Fruit fly (Drosophila melanogaster) whole organism, embryonic: ENCODE measurements around the gene mRpS35.

Experiments used
- CG10321 ChIP-seq: fragments of 200-800 bp; sonication (Bioruptor generic); IDR thresholded peaks from 2 replicates; pipeline ENCODE4 v1.3.6; 2022; ENCODE audit warnings: missing biosample characterization, missing genetic modification characterization
- CG13123 ChIP-seq: fragments of 200-800 bp; sonication (Bioruptor generic); optimal IDR thresholded peaks from 2 replicates; lab custom pipeline; 2016; ENCODE audit warnings: missing biosample characterization, missing genetic modification characterization
- CG13296 ChIP-seq: fragments of 200-800 bp; sonication (Bioruptor generic); optimal IDR thresholded peaks from 3 replicates; lab custom pipeline; 2018; ENCODE audit warnings: missing biosample characterization, mild to moderate bottlenecking, missing genetic modification characterization
- CG13775 ChIP-seq: fragments of 200-800 bp; sonication (Bioruptor generic); optimal IDR thresholded peaks from 3 replicates; lab custom pipeline; 2017; ENCODE audit warnings: missing biosample characterization, mild to moderate bottlenecking, missing genetic modification characterization
- CG15514 ChIP-seq: fragments of 200-800 bp; sonication (Bioruptor generic); optimal IDR thresholded peaks from 3 replicates; lab custom pipeline; 2017; ENCODE audit warnings: missing biosample characterization, missing genetic modification characterization, mild to moderate bottlenecking, moderate library complexity, missing genetic modification reagents
- CG16779 ChIP-seq: fragments of 200-800 bp; sonication (Bioruptor generic); IDR thresholded peaks from 2 replicates; pipeline ENCODE4 v1.3.6; 2022; ENCODE audit warnings: missing biosample characterization, missing genetic modification characterization
- CG17612 ChIP-seq: fragments of 200-800 bp; sonication (Bioruptor generic); IDR thresholded peaks from 2 replicates; pipeline ENCODE4 v1.3.6; 2022; ENCODE audit warnings: missing biosample characterization, missing genetic modification characterization
- CG17829 ChIP-seq: fragments of 200-800 bp; optimal IDR thresholded peaks from 2 replicates; lab custom pipeline; 2019; ENCODE audit warnings: missing biosample characterization, mild to moderate bottlenecking, missing genetic modification characterization, moderate library complexity
- CG1792 ChIP-seq: fragments of 200-800 bp; sonication (Bioruptor generic); optimal IDR thresholded peaks from 2 replicates; lab custom pipeline; 2016; ENCODE audit warnings: missing biosample characterization, missing genetic modification characterization
- CG18476 ChIP-seq: fragments of 200-800 bp; sonication (Bioruptor generic); optimal IDR thresholded peaks from 2 replicates; lab custom pipeline; 2016; ENCODE audit warnings: missing biosample characterization, mild to moderate bottlenecking, missing genetic modification characterization
- CG18619 ChIP-seq: fragments of 200-800 bp; sonication (Bioruptor generic); optimal IDR thresholded peaks from 3 replicates; lab custom pipeline; 2017; ENCODE audit warnings: missing biosample characterization, mild to moderate bottlenecking, missing genetic modification characterization
- CG31365 ChIP-seq: fragments of 200-800 bp; sonication (Bioruptor generic); optimal IDR thresholded peaks from 2 replicates; lab custom pipeline; 2018; ENCODE audit warnings: missing biosample characterization, mild to moderate bottlenecking, missing genetic modification characterization
- CG32532 ChIP-seq: fragments of 200-800 bp; sonication (Bioruptor generic); IDR thresholded peaks from 2 replicates; pipeline ENCODE4 v1.3.6; 2022; ENCODE audit warnings: missing biosample characterization, missing genetic modification characterization
- CG32767 ChIP-seq: fragments of 200-800 bp; sonication (Bioruptor generic); IDR thresholded peaks from 2 replicates; pipeline ENCODE4 v1.3.6; 2022; ENCODE audit warnings: missing biosample characterization, missing genetic modification characterization
- CG33213 ChIP-seq: fragments of 200-800 bp; sonication (Bioruptor generic); optimal IDR thresholded peaks from 3 replicates; lab custom pipeline; 2016; ENCODE audit warnings: missing biosample characterization, missing genetic modification characterization
- CG34422 ChIP-seq: fragments of 200-800 bp; sonication (Bioruptor generic); IDR thresholded peaks from 3 replicates; pipeline ENCODE4 v1.3.6; 2022; ENCODE audit warnings: missing biosample characterization, missing genetic modification characterization
- CG3847 ChIP-seq: fragments of 200-800 bp; sonication (Bioruptor generic); IDR thresholded peaks from 2 replicates; pipeline ENCODE4 v1.3.6; 2022; ENCODE audit warnings: missing biosample characterization, missing genetic modification characterization
- CG4360 ChIP-seq: fragments of 200-800 bp; sonication (Bioruptor generic); IDR thresholded peaks from 2 replicates; pipeline ENCODE4 v1.3.6; 2022; ENCODE audit warnings: missing biosample characterization, missing genetic modification characterization
- CG8478 ChIP-seq: fragments of >200 bp; optimal IDR thresholded peaks from 2 replicates; lab custom pipeline; 2018
- CG9609 ChIP-seq: fragments of 200-800 bp; sonication (Bioruptor generic); optimal IDR thresholded peaks from 3 replicates; lab custom pipeline; 2016; ENCODE audit warnings: missing biosample characterization, missing genetic modification characterization
- D ChIP-seq, 2 experiments: fragments of 200-800 bp in 1 of 2; fragments of >200 bp in 1 of 2; sonication (Bioruptor generic) in 1 of 2; optimal IDR thresholded peaks; 2 replicates in 1 of 2; 3 replicates in 1 of 2; lab custom pipeline; 2017; ENCODE audit warnings: mild to moderate bottlenecking in 1 of 2, missing biosample characterization in 1 of 2, missing genetic modification characterization in 1 of 2, missing genetic modification reagents in 1 of 2
- HLHmδ ChIP-seq: fragments of 200-800 bp; sonication (Bioruptor generic); optimal IDR thresholded peaks from 2 replicates; lab custom pipeline; 2018; ENCODE audit warnings: missing biosample characterization, mild to moderate bottlenecking, missing genetic modification characterization, moderate library complexity
- Hmx ChIP-seq: fragments of 200-800 bp; sonication (Bioruptor generic); optimal IDR thresholded peaks from 2 replicates; lab custom pipeline; 2016; ENCODE audit warnings: missing biosample characterization, missing genetic modification characterization
- Hr78 ChIP-seq, 2 experiments: fragments of 200-800 bp in 1 of 2; fragments of >200 bp in 1 of 2; sonication (Bioruptor generic) in 1 of 2; optimal IDR thresholded peaks; 2 replicates each; lab custom pipeline; 2017 to 2019; ENCODE audit warnings: missing biosample characterization in 2 of 2, missing genetic modification characterization in 2 of 2, mild to moderate bottlenecking in 1 of 2, moderate library complexity in 1 of 2
- NC2β ChIP-seq: fragments of 200-800 bp; sonication (Bioruptor generic); optimal IDR thresholded peaks from 2 replicates; lab custom pipeline; 2016; ENCODE audit warnings: missing biosample characterization, missing genetic modification characterization
- Opbp ChIP-seq: fragments of 200-800 bp; sonication (Bioruptor generic); IDR thresholded peaks from 3 replicates; pipeline ENCODE4 v1.3.6; 2022; ENCODE audit warnings: missing biosample characterization, missing genetic modification characterization; ENCODE audit not compliant: partially characterized antibody
- Scr ChIP-seq: fragments of 200-800 bp; sonication (Bioruptor generic); IDR thresholded peaks from 2 replicates; pipeline ENCODE4 v1.3.6; 2022; ENCODE audit warnings: missing biosample characterization, missing genetic modification characterization; ENCODE audit not compliant: partially characterized antibody
- Sox100B ChIP-seq: fragments of 200-800 bp; sonication (Bioruptor generic); optimal IDR thresholded peaks from 3 replicates; lab custom pipeline; 2018; ENCODE audit warnings: missing biosample characterization, mild to moderate bottlenecking, missing genetic modification characterization
- Stat92E ChIP-seq, 3 experiments: fragments of >200 bp in 2 of 3; fragments of 200-800 bp in 1 of 3; sonication (Bioruptor generic) in 1 of 3; optimal IDR thresholded peaks; 2 replicates each; lab custom pipeline; 2017 to 2019; ENCODE audit warnings: missing biosample characterization in 3 of 3, missing genetic modification characterization in 3 of 3, mild to moderate bottlenecking in 1 of 3, moderate library complexity in 1 of 3
- Trl ChIP-seq, 3 experiments: fragments of >200 bp in 2 of 3; fragments of 200-800 bp in 1 of 3; sonication (Bioruptor generic) in 1 of 3; optimal IDR thresholded peaks; 2 replicates in 1 of 3; 3 replicates in 2 of 3; lab custom pipeline; 2016 to 2017; ENCODE audit warnings: missing biosample characterization in 1 of 3, missing genetic modification characterization in 1 of 3
- cg ChIP-seq: fragments of 200-800 bp; sonication (Bioruptor generic); optimal IDR thresholded peaks from 3 replicates; lab custom pipeline; 2019; ENCODE audit warnings: missing biosample characterization, mild to moderate bottlenecking, missing genetic modification characterization, moderate library complexity
- chm ChIP-seq: fragments of 200-800 bp; sonication (Bioruptor generic); IDR thresholded peaks from 2 replicates; pipeline ENCODE4 v1.3.6; 2022; ENCODE audit warnings: missing biosample characterization, missing genetic modification characterization
- ems ChIP-seq: fragments of 200-800 bp; sonication (Bioruptor generic); optimal IDR thresholded peaks from 3 replicates; lab custom pipeline; 2016; ENCODE audit warnings: missing biosample characterization, missing genetic modification characterization
- gfzf ChIP-seq: fragments of 200-800 bp; sonication (Bioruptor generic); optimal IDR thresholded peaks from 2 replicates; lab custom pipeline; 2016; ENCODE audit warnings: missing biosample characterization, mild to moderate bottlenecking, missing genetic modification characterization, moderate library complexity
- gt ChIP-seq: fragments of 200-800 bp; sonication (Bioruptor generic); IDR thresholded peaks from 2 replicates; pipeline ENCODE4 v1.3.6; 2022; ENCODE audit warnings: missing biosample characterization, missing genetic modification characterization
- hbn ChIP-seq: fragments of 200-800 bp; sonication (Bioruptor generic); IDR thresholded peaks from 2 replicates; pipeline ENCODE4 v1.3.6; 2022; ENCODE audit warnings: missing biosample characterization, missing genetic modification characterization; ENCODE audit not compliant: partially characterized antibody
- kni ChIP-seq: fragments of 200-800 bp; sonication (Bioruptor generic); optimal IDR thresholded peaks from 3 replicates; lab custom pipeline; 2017; ENCODE audit warnings: mild to moderate bottlenecking, missing biosample characterization, missing genetic modification reagents, missing genetic modification characterization
- pb ChIP-seq: fragments of 200-800 bp; sonication (Bioruptor generic); optimal IDR thresholded peaks from 3 replicates; lab custom pipeline; 2016; ENCODE audit warnings: missing biosample characterization, missing genetic modification characterization
- pfk ChIP-seq: fragments of 200-800 bp; sonication (Bioruptor generic); optimal IDR thresholded peaks from 2 replicates; lab custom pipeline; 2018; ENCODE audit warnings: missing biosample characterization, mild to moderate bottlenecking, missing genetic modification characterization, moderate library complexity
- pros ChIP-seq: fragments of 200-800 bp; sonication (Bioruptor generic); optimal IDR thresholded peaks from 3 replicates; lab custom pipeline; 2019; ENCODE audit warnings: missing biosample characterization, mild to moderate bottlenecking, missing genetic modification characterization, moderate library complexity
- psq ChIP-seq: fragments of 200-800 bp; sonication (Bioruptor generic); optimal IDR thresholded peaks from 2 replicates; lab custom pipeline; 2017; ENCODE audit warnings: missing biosample characterization, missing genetic modification characterization
- sna ChIP-seq: fragments of 200-800 bp; sonication (Bioruptor generic); IDR thresholded peaks from 2 replicates; pipeline ENCODE4 v1.3.6; 2022; ENCODE audit warnings: missing biosample characterization, missing genetic modification characterization; ENCODE audit not compliant: partially characterized antibody
- sqz ChIP-seq: fragments of 200-800 bp; sonication (Bioruptor generic); optimal IDR thresholded peaks from 3 replicates; lab custom pipeline; 2018; ENCODE audit warnings: missing biosample characterization, mild to moderate bottlenecking, missing genetic modification characterization
- sr ChIP-seq: fragments of 200-800 bp; sonication (Bioruptor generic); IDR thresholded peaks from 3 replicates; pipeline ENCODE4 v1.3.6; 2022; ENCODE audit warnings: missing biosample characterization, missing genetic modification characterization
- tx ChIP-seq: fragments of 200-800 bp; sonication (Bioruptor generic); optimal IDR thresholded peaks from 2 replicates; lab custom pipeline; 2016; ENCODE audit warnings: missing biosample characterization, missing genetic modification characterization
- vvl ChIP-seq: fragments of 200-800 bp; sonication (Bioruptor generic); IDR thresholded peaks from 2 replicates; pipeline ENCODE4 v1.3.6; 2022; ENCODE audit warnings: missing biosample characterization, missing genetic modification characterization
- zen2 ChIP-seq: fragments of 200-800 bp; sonication (Bioruptor generic); IDR thresholded peaks from 3 replicates; pipeline ENCODE4 v1.3.6; 2022; ENCODE audit warnings: missing biosample characterization, missing genetic modification characterization; ENCODE audit not compliant: partially characterized antibody

The mRpS35 gene

dm6 chr3L:2822955-2823354 is 42.3 kb downstream of the mRpS35 start (continued):
- TF ChIP-seq zen2 (GFP tag; lab: Robert Waterston, UW) (no peak), CG13775 (GFP tag; lab: Kevin White, UChicago) (no peak), sr (no peak), CG32767 (GFP tag; lab: Robert Waterston, UW) (no peak), CG1792 (GFP tag; lab: Kevin White, UChicago) (no peak), CG9609 (GFP tag; lab: Kevin White, UChicago) (no peak), Opbp (GFP tag; lab: Robert Waterston, UW) (no peak), sqz (no peak)

- TF ChIP-seq CG13123 (GFP tag; lab: Kevin White, UChicago): no peak
- TF ChIP-seq kni (GFP tag; lab: Kevin White, UChicago): peak; percentile 17
- TF ChIP-seq sna (GFP tag; lab: Robert Waterston, UW): 0 out of 2 replicates have a peak, but pooled peaks have one; percentile 21
- TF ChIP-seq D (optimal IDR thresholded peaks at IDR 0.05; lab: Kevin White, UChicago): no peak
- TF ChIP-seq D (GFP tag; optimal IDR thresholded peaks at IDR 0.05; lab: Kevin White, UChicago): no peak
- peak; percentile 11; the same call in 1 of the 2 replicates for TF ChIP-seq vvl (GFP tag; lab: Robert Waterston, UW)
- TF ChIP-seq HLHmδ: peak; percentile 29
- peak; percentile 74 for TF ChIP-seq CG10321 (GFP tag; lab: Robert Waterston, UW)
- TF ChIP-seq CG4360: peak; percentile 81
- peak; percentile 95 for TF ChIP-seq CG8478
- TF ChIP-seq CG33213 (GFP tag; lab: Kevin White, UChicago): no peak
- peak; percentile 92 for TF ChIP-seq cg
- TF ChIP-seq chm: no peak
- TF ChIP-seq gfzf: no peak
- TF ChIP-seq CG32532: no peak
- TF ChIP-seq psq (GFP tag; lab: Kevin White, UChicago): peak; percentile 35
- peak; percentile 32 for TF ChIP-seq pros (GFP tag; lab: Kevin White, UChicago)
- no peak for TF ChIP-seq CG18476 (GFP tag; lab: Kevin White, UChicago)
- TF ChIP-seq Trl (optimal IDR thresholded peaks at IDR 0.05; lab: Kevin White, UChicago): peak; percentile 31 to 75
- no peak for TF ChIP-seq Trl (GFP tag; optimal IDR thresholded peaks at IDR 0.05; lab: Kevin White, UChicago)
Observed at dm6 chr3L:2823520-2823970, 42.8 kb downstream of the mRpS35 start.

- TF ChIP-seq Stat92E (GFP tag; optimal IDR thresholded peaks at IDR 0.05; lab: Kevin White, UChicago) (no peak), Hr78 (GFP tag; optimal IDR thresholded peaks at IDR 0.05; lab: Kevin White, UChicago) (peak in 1 of 2 experiments; percentile 77), CG15514 (no peak), CG3847 (GFP tag; lab: Robert Waterston, UW) (no peak), CG17829 (tag; lab: Kevin White, UChicago) (peak; percentile 61), NC2β (GFP tag; lab: Kevin White, UChicago) (no peak), CG18619 (GFP tag; lab: Kevin White, UChicago) (no peak), Hmx (GFP tag; lab: Kevin White, UChicago) (no peak), CG31365 (tag; lab: Kevin White, UChicago) (no peak), pb (no peak), gt (no peak), tx (GFP tag; lab: Kevin White, UChicago) (no peak), gfzf (no peak), sqz (peak; percentile 22), CG17612 (GFP tag; lab: Robert Waterston, UW) (peak; percentile 40; the same call in 1 of the 2 replicates), CG34422 (GFP tag; lab: Robert Waterston, UW) (peak; percentile 30; the same call in 1 of the 3 replicates), ems (GFP tag; lab: Kevin White, UChicago) (no peak), hbn (GFP tag; lab: Robert Waterston, UW) (no peak), CG13296 (GFP tag; lab: Kevin White, UChicago) (no peak), CG16779 (GFP tag; lab: Robert Waterston, UW) (no peak), pfk (no peak), Scr (GFP tag; lab: Robert Waterston, UW) (no peak), Sox100B (GFP tag; lab: Kevin White, UChicago) (peak; percentile 62)
Observed at dm6 chr3L:2824024-2824687, 43.5 kb downstream of the mRpS35 start.
